Worm (Caenorhabditis elegans) whole organism, L3 larva: ENCODE data around the gene C01G10.14.

Experiments
- R02D3.7 ChIP-seq: fragments of 150-350 bp; optimal IDR thresholded peaks from 2 replicates; lab custom pipeline; 2014; ENCODE audit warnings: missing biosample characterization, missing genetic modification characterization
- aly-2 ChIP-seq: fragments of 150-350 bp; optimal IDR thresholded peaks from 2 replicates; lab custom pipeline; 2014; ENCODE audit warnings: missing biosample characterization, missing genetic modification characterization
- ama-1 ChIP-seq: fragments of 150-350 bp; optimal IDR thresholded peaks from 2 replicates; lab custom pipeline; 2018
- daf-12 ChIP-seq: fragments of 150-350 bp; optimal IDR thresholded peaks from 2 replicates; lab custom pipeline; 2014; ENCODE audit warnings: missing biosample characterization, missing genetic modification reagents, missing genetic modification characterization
- egl-27 ChIP-seq: sonication (generic microtip); optimal IDR thresholded peaks from 4 replicates; lab custom pipeline; 2017; ENCODE audit warnings: missing biosample characterization, missing genetic modification reagents, missing genetic modification characterization
- elt-2 ChIP-seq: sonication (generic microtip); optimal IDR thresholded peaks from 2 replicates; lab custom pipeline; 2016; ENCODE audit warnings: missing genetic modification reagents, mild to moderate bottlenecking, missing genetic modification characterization, missing compliant biosample characterization
- elt-3 ChIP-seq, 3 experiments: fragments of 150-350 bp in 1 of 3; sonication (generic microtip) in 2 of 3; optimal IDR thresholded peaks; 2 replicates in 2 of 3; 4 replicates in 1 of 3; lab custom pipeline; 2014 to 2017; ENCODE audit warnings: missing biosample characterization in 3 of 3, missing genetic modification characterization in 3 of 3
- fkh-2 ChIP-seq: fragments of 150-350 bp; optimal IDR thresholded peaks from 2 replicates; lab custom pipeline; 2014; ENCODE audit warnings: missing biosample characterization, missing genetic modification reagents, missing genetic modification characterization
- fos-1 ChIP-seq: fragments of 150-350 bp; optimal IDR thresholded peaks from 2 replicates; lab custom pipeline; 2014; ENCODE audit warnings: missing biosample characterization, missing genetic modification characterization
- nhr-12 ChIP-seq: fragments of 150-350 bp; optimal IDR thresholded peaks from 2 replicates; lab custom pipeline; 2014; ENCODE audit warnings: missing biosample characterization, missing genetic modification characterization
- nhr-237 ChIP-seq: fragments of 150-350 bp; optimal IDR thresholded peaks from 2 replicates; lab custom pipeline; 2014; ENCODE audit warnings: missing biosample characterization, missing genetic modification characterization
- nhr-67 ChIP-seq: fragments of 150-350 bp; optimal IDR thresholded peaks from 2 replicates; lab custom pipeline; 2014; ENCODE audit warnings: missing biosample characterization, missing genetic modification characterization
- tbx-2 ChIP-seq: sonication (generic microtip); optimal IDR thresholded peaks from 2 replicates; lab custom pipeline; 2016; ENCODE audit warnings: mild to moderate bottlenecking, missing genetic modification characterization, missing compliant biosample characterization

ce11 chrV:15150661-15151060 is 44.9 kb upstream of the C01G10.14 start, which contains the start of gene T09F5.2:
- TF ChIP-seq nhr-12 (tag; lab: Kevin White, UChicago) (no peak), R02D3.7 (tag; lab: Kevin White, UChicago) (no peak), fkh-2 (tag; lab: Kevin White, UChicago) (no peak), ama-1 (no peak), fos-1 (tag; lab: Kevin White, UChicago) (no peak), daf-12 (tag; lab: Kevin White, UChicago) (no peak), nhr-237 (no peak), egl-27 (tag; lab: Kevin White, UChicago) (no peak), elt-3 (tag; optimal IDR thresholded peaks at IDR 0.05; lab: Kevin White, UChicago) (no peak), tbx-2 (tag; lab: Kevin White, UChicago) (no peak), nhr-67 (tag; lab: Kevin White, UChicago) (no peak), elt-2 (tag; lab: Kevin White, UChicago) (no peak), aly-2 (tag; lab: Kevin White, UChicago) (no peak)
